Fruit fly (Drosophila melanogaster) S2 (cell line): ENCODE results near the gene Klc.

Source experiments
- CG8478 ChIP-seq: fragments of >200 bp; optimal IDR thresholded peaks from 2 replicates; lab custom pipeline; 2018
- CTCF ChIP-seq, 2 experiments: fragments of >200 bp; optimal IDR thresholded peaks; 2 replicates each; lab custom pipeline; 2018

Klc gene

dm6 chr3L:12748711-12749566, 917 bp downstream of the Klc start:
- no peak for TF ChIP-seq CG8478 (lab: Kevin White, UChicago)
- TF ChIP-seq CTCF (optimal IDR thresholded peaks at IDR 0.05; lab: Kevin White, UChicago) = no peak

dm6 chr3L:12746241-12746640, 3.6 kb downstream of the Klc start:
- no peak for TF ChIP-seq CG8478 (lab: Kevin White, UChicago)
- TF ChIP-seq CTCF (optimal IDR thresholded peaks at IDR 0.05; lab: Kevin White, UChicago) = no peak

- TF ChIP-seq CTCF (optimal IDR thresholded peaks at IDR 0.05; lab: Kevin White, UChicago) (no peak), CG8478 (lab: Kevin White, UChicago) (no peak)
These were observed 4.6 kb downstream of the Klc start, which contains the start of gene CG32109 for dm6 chr3L:12745121-12745770. TSS of gene CG32109 (plus strand) at chr3L:12745344.

dm6 chr3L:12741608-12742007, 8.2 kb downstream of the Klc start, which contains the start of gene CG32112:
TSS of gene CG32112 (plus strand) at chr3L:12741718.
- TF ChIP-seq CG8478 (lab: Kevin White, UChicago) = no peak
- TF ChIP-seq CTCF (optimal IDR thresholded peaks at IDR 0.05; lab: Kevin White, UChicago) = no peak

dm6 chr3L:12735707-12736106, 14.1 kb downstream of the Klc start:
- TF ChIP-seq CTCF (optimal IDR thresholded peaks at IDR 0.05; lab: Kevin White, UChicago) (no peak), CG8478 (lab: Kevin White, UChicago) (no peak)

dm6 chr3L:12734550-12735012, 15.3 kb downstream of the Klc start, which contains the start of the genes SmD1 and Ptp69D:
TSS of gene SmD1 (minus strand) at chr3L:12734611.
TSS of gene Ptp69D (plus strand) at chr3L:12734945.
- TF ChIP-seq CG8478 (lab: Kevin White, UChicago) (no peak), CTCF (optimal IDR thresholded peaks at IDR 0.05; lab: Kevin White, UChicago) (no peak)

dm6 chr3L:12732742-12733141, 17.1 kb downstream of the Klc start:
- peak in 1 of 2 experiments; percentile 18 for TF ChIP-seq CTCF (optimal IDR thresholded peaks at IDR 0.05; lab: Kevin White, UChicago)
- no peak for TF ChIP-seq CG8478 (lab: Kevin White, UChicago)

dm6 chr3L:12729601-12730000, 20.3 kb downstream of the Klc start:
- no peak for TF ChIP-seq CTCF (optimal IDR thresholded peaks at IDR 0.05; lab: Kevin White, UChicago)
- TF ChIP-seq CG8478 (lab: Kevin White, UChicago) = no peak

dm6 chr3L:12727212-12727611, 22.6 kb downstream of the Klc start:
- TF ChIP-seq CTCF (optimal IDR thresholded peaks at IDR 0.05; lab: Kevin White, UChicago) = no peak
- no peak for TF ChIP-seq CG8478 (lab: Kevin White, UChicago)

- TF ChIP-seq CTCF (optimal IDR thresholded peaks at IDR 0.05; lab: Kevin White, UChicago) (no peak), CG8478 (lab: Kevin White, UChicago) (no peak)
These were observed 24.1 kb downstream of the Klc start for dm6 chr3L:12725749-12726148.

- no peak for TF ChIP-seq CG8478 (lab: Kevin White, UChicago)
- TF ChIP-seq CTCF (optimal IDR thresholded peaks at IDR 0.05; lab: Kevin White, UChicago) = no peak
These were observed 29.2 kb downstream of the Klc start for dm6 chr3L:12720699-12721098.

- TF ChIP-seq CTCF (optimal IDR thresholded peaks at IDR 0.05; lab: Kevin White, UChicago) (no peak), CG8478 (lab: Kevin White, UChicago) (no peak)
These were observed 32.2 kb downstream of the Klc start for dm6 chr3L:12717621-12718020.

- TF ChIP-seq CG8478 (lab: Kevin White, UChicago) = no peak
- TF ChIP-seq CTCF (optimal IDR thresholded peaks at IDR 0.05; lab: Kevin White, UChicago) = no peak
These were observed 33.2 kb downstream of the Klc start for dm6 chr3L:12716661-12717060.

dm6 chr3L:12714588-12715196, 35.2 kb downstream of the Klc start:
- TF ChIP-seq CG8478 (lab: Kevin White, UChicago) (no peak), CTCF (optimal IDR thresholded peaks at IDR 0.05; lab: Kevin White, UChicago) (no peak)

dm6 chr3L:12711418-12711817, 38.4 kb downstream of the Klc start:
- TF ChIP-seq CG8478 (lab: Kevin White, UChicago) (no peak), CTCF (optimal IDR thresholded peaks at IDR 0.05; lab: Kevin White, UChicago) (no peak)
